Worm (Caenorhabditis elegans): ENCODE measurements around the gene dnj-8.

The dnj-8 gene

DNA sequence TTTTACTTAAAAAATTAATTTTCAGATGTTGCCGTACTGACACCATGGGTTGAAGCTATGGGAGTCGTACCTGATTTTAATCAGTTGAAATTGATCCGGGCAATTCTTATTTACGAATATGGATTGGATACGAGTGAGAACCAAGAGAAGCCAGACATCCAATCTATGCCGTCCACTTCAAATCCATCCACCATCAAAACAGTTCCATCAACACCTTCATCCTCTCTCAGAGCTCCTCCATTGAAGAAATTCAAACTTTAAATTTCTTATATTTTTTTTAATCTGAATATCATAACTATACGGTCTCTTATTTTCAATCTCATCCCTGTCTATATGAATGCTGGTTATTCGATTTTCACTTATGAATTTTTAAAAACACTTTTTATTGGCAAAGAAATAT lies 39.0 kb downstream of the dnj-8 start:
- TF ChIP-seq lin-26 (GFP tag; IDR thresholded peaks at IDR 0.05) = no peak
- no peak for TF ChIP-seq nhr-120 (GFP tag; IDR thresholded peaks at IDR 0.05)
- peak; percentile 10 for TF ChIP-seq tbp1 (GFP tag; optimal IDR thresholded peaks at IDR 0.05)
- TF ChIP-seq ama-1 (optimal IDR thresholded peaks at IDR 0.05) = peak; percentile 75
- TF ChIP-seq ama-1 (GFP tag; optimal IDR thresholded peaks at IDR 0.05) = no peak
- 0 out of 2 replicates have a peak, but pooled peaks have one; percentile 27 for TF ChIP-seq Y95B8A.8 (GFP tag; IDR thresholded peaks at IDR 0.05)
- peak; percentile 34; the same call in 1 of the 2 replicates for TF ChIP-seq lir-1 (GFP tag; conservative IDR thresholded peaks at IDR 0.05)
- peak; percentile 79 for TF ChIP-seq Y53G8AR.9 (GFP tag; conservative IDR thresholded peaks at IDR 0.05)
- no peak for TF ChIP-seq unc-62 (GFP tag; optimal IDR thresholded peaks at IDR 0.05)
- no peak for TF ChIP-seq attf-3 (GFP tag; conservative IDR thresholded peaks at IDR 0.05)
- TF ChIP-seq dox-1 (GFP tag; IDR thresholded peaks at IDR 0.05) = 0 out of 2 replicates have a peak, but pooled peaks have one; percentile 18
- TF ChIP-seq nfyb-1 (GFP tag; IDR thresholded peaks at IDR 0.05) = peak; percentile 73
- no peak for TF ChIP-seq fkh-3 (tag; optimal IDR thresholded peaks at IDR 0.05)
- TF ChIP-seq nfya-2 (GFP tag; IDR thresholded peaks at IDR 0.05) = no peak
- TF ChIP-seq K11D2.4 (GFP tag; IDR thresholded peaks at IDR 0.05) = 0 out of 2 replicates have a peak, but pooled peaks have one; percentile 41
- TF ChIP-seq pbrm-1 (GFP tag; IDR thresholded peaks at IDR 0.05) = 0 out of 2 replicates have a peak, but pooled peaks have one; percentile 32
- TF ChIP-seq C17E4.6 (GFP tag; IDR thresholded peaks at IDR 0.05) = 0 out of 2 replicates have a peak, but pooled peaks have one; percentile 7
- TF ChIP-seq tlf-1 (GFP tag; optimal IDR thresholded peaks at IDR 0.05) = peak; percentile 28
- no peak for TF ChIP-seq somi-1 (GFP tag; optimal IDR thresholded peaks at IDR 0.05)
- no peak for TF ChIP-seq attf-6 (GFP tag; IDR thresholded peaks at IDR 0.05)
- TF ChIP-seq cebp-1 (GFP tag; IDR thresholded peaks at IDR 0.05) = 0 out of 2 replicates have a peak, but pooled peaks have one; percentile 29
- TF ChIP-seq cebp-1 (tag; optimal IDR thresholded peaks at IDR 0.05) = peak; percentile 59
- TF ChIP-seq hmg-1.2 (GFP tag; IDR thresholded peaks at IDR 0.05) = peak; percentile 26; the same call in 1 of the 2 replicates
- TF ChIP-seq B0019.2 (GFP tag; conservative IDR thresholded peaks at IDR 0.05) = 0 out of 2 replicates have a peak, but pooled peaks have one; percentile 16
- TF ChIP-seq mel-28 (tag; optimal IDR thresholded peaks at IDR 0.05; ENCODE audit: borderline replicate concordance) = peak; percentile 52
- TF ChIP-seq F22D6.2 (tag; optimal IDR thresholded peaks at IDR 0.05) = no peak
- TF ChIP-seq repo-1 (tag; optimal IDR thresholded peaks at IDR 0.05) = peak; percentile 64
- TF ChIP-seq attf-5 (GFP tag; optimal IDR thresholded peaks at IDR 0.05) = no peak
- TF ChIP-seq snpc-3.4 (tag; optimal IDR thresholded peaks at IDR 0.05) = no peak
- TF ChIP-seq F23B12.7 (tag; optimal IDR thresholded peaks at IDR 0.05; ENCODE audit: insufficient read depth) = no peak
- no peak for TF ChIP-seq F33H1.4 (GFP tag; IDR thresholded peaks at IDR 0.05)
- no peak for TF ChIP-seq ztf-26 (tag; optimal IDR thresholded peaks at IDR 0.05)
- peak; percentile 60 for TF ChIP-seq ekl-4 (GFP tag; IDR thresholded peaks at IDR 0.05)

DNA sequence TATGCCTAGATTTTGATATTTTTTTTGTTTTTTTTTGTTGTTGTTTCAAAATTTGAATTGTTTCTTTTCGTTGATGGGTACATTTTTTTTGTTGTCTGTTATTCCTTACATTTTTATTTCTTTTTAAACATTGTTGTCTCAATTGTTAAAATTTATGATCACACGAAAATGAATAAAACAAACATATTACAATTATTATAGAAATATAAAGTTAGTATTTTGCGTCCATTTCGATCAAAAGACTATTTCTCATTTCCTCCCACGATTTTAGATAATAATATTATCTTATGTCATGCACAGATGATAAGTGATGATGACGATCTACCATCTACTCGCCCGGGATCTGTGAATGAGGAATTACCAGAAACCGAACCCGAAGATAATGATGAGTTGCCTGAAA lies 43.2 kb downstream of the dnj-8 start, which contains the start of gene wrn-1:
Gene wrn-1, plus strand, starts transcription at position 301 of the 400 bp plus-strand sequence.
- TF ChIP-seq xnd-1 (tag; optimal IDR thresholded peaks at IDR 0.05) (no peak), snpc-1.1 (tag; optimal IDR thresholded peaks at IDR 0.05; ENCODE audit: insufficient read depth) (no peak), C06A6.2 (GFP tag; conservative IDR thresholded peaks at IDR 0.05) (no peak), rec-8 (tag; optimal IDR thresholded peaks at IDR 0.05) (no peak), athp-1 (tag; optimal IDR thresholded peaks at IDR 0.05) (no peak), repo-1 (tag; optimal IDR thresholded peaks at IDR 0.05) (no peak), lsy-27 (tag; optimal IDR thresholded peaks at IDR 0.05; ENCODE audit: borderline replicate concordance, insufficient read depth) (no peak), mcd-1 (GFP tag; IDR thresholded peaks at IDR 0.05) (no peak), madf-8 (GFP tag; conservative IDR thresholded peaks at IDR 0.05) (no peak), F22D6.2 (tag; optimal IDR thresholded peaks at IDR 0.05) (no peak), ceh-40 (GFP tag; IDR thresholded peaks at IDR 0.05) (no peak), rcor-1 (GFP tag; IDR thresholded peaks at IDR 0.05) (no peak), unc-62 (GFP tag; optimal IDR thresholded peaks at IDR 0.05) (no peak), nfya-2 (GFP tag; IDR thresholded peaks at IDR 0.05) (no peak), nhr-27 (tag; optimal IDR thresholded peaks at IDR 0.05) (no peak), fkh-3 (tag; optimal IDR thresholded peaks at IDR 0.05) (no peak), Y53G8AR.9 (GFP tag; conservative IDR thresholded peaks at IDR 0.05) (no peak)

Data from whole organism, young adult.